Worm (Caenorhabditis elegans) whole organism, young adult: ENCODE data around the gene pes-8.

Source experiments
- cebp-1 ChIP-seq, 2 experiments: fragments of 200-800 bp in 1 of 2; sonication (Bioruptor generic) in 1 of 2; sonication (generic microtip) in 1 of 2; IDR thresholded peaks in 1 of 2; optimal IDR thresholded peaks in 1 of 2; 2 replicates each; pipeline versions ENCODE4 v1.3.6 to Lab custom; 2017 to 2022; ENCODE audit warnings: missing compliant biosample characterization in 2 of 2, missing genetic modification characterization in 2 of 2, mild to moderate bottlenecking in 1 of 2, missing genetic modification reagents in 1 of 2, moderate library complexity in 1 of 2
- egrh-3 ChIP-seq: fragments of 200-800 bp; sonication (Bioruptor generic); IDR thresholded peaks from 2 replicates; pipeline ENCODE4 v1.3.6; 2022; ENCODE audit warnings: missing genetic modification reagents, missing genetic modification characterization, missing compliant biosample characterization

The pes-8 gene

ce11 chrX:9303422-9303821, 51.8 kb downstream of the pes-8 start, which contains the start of gene tmc-2 (continued):
- no peak for TF ChIP-seq egrh-3
- no peak for TF ChIP-seq cebp-1 (GFP tag; IDR thresholded peaks at IDR 0.05; lab: Robert Waterston, UW)
- no peak for TF ChIP-seq cebp-1 (tag; optimal IDR thresholded peaks at IDR 0.05; lab: Kevin White, UChicago)
